Worm (Caenorhabditis elegans) whole organism, L2 larva: ENCODE data around the gene lgc-38.

Experiments used
- Y55F3AM.14 ChIP-seq: fragments of 200-800 bp; sonication (Bioruptor generic); optimal IDR thresholded peaks from 2 replicates; lab custom pipeline; 2018; ENCODE audit warnings: mild to moderate bottlenecking, missing genetic modification characterization, missing compliant biosample characterization
- blmp-1 ChIP-seq: sonication (generic microtip); optimal IDR thresholded peaks from 2 replicates; lab custom pipeline; 2017; ENCODE audit warnings: missing genetic modification characterization, mild to moderate bottlenecking, missing compliant biosample characterization, antibody characterized with exemption, moderate library complexity; ENCODE audit not compliant: insufficient read depth
- ceh-82 ChIP-seq: fragments of 150-350 bp; optimal IDR thresholded peaks from 2 replicates; lab custom pipeline; 2014; ENCODE audit warnings: missing biosample characterization, missing genetic modification characterization
- elt-1 ChIP-seq: fragments of 150-350 bp; optimal IDR thresholded peaks from 2 replicates; lab custom pipeline; 2014; ENCODE audit warnings: missing biosample characterization, missing genetic modification characterization
- fos-1 ChIP-seq: fragments of 150-350 bp; optimal IDR thresholded peaks from 2 replicates; lab custom pipeline; 2014; ENCODE audit warnings: missing biosample characterization, missing genetic modification characterization
- lsy-2 ChIP-seq, 2 experiments: fragments of 150-350 bp in 1 of 2; sonication (generic microtip) in 1 of 2; optimal IDR thresholded peaks; 2 replicates each; lab custom pipeline; 2014 to 2017; ENCODE audit warnings: missing biosample characterization in 2 of 2, missing genetic modification characterization in 2 of 2
- mab-5 ChIP-seq: fragments of 150-350 bp; optimal IDR thresholded peaks from 2 replicates; lab custom pipeline; 2014; ENCODE audit warnings: missing biosample characterization, missing genetic modification characterization
- mdl-1 ChIP-seq, 2 experiments: fragments of 150-350 bp in 1 of 2; sonication (generic microtip) in 1 of 2; optimal IDR thresholded peaks; 2 replicates each; lab custom pipeline; 2017; ENCODE audit warnings: missing biosample characterization in 2 of 2, missing genetic modification characterization in 2 of 2
- nhr-12 ChIP-seq: fragments of 150-350 bp; optimal IDR thresholded peaks from 2 replicates; lab custom pipeline; 2014; ENCODE audit warnings: missing biosample characterization, missing genetic modification characterization
- nhr-23 ChIP-seq: fragments of 150-350 bp; optimal IDR thresholded peaks from 2 replicates; lab custom pipeline; 2014; ENCODE audit warnings: missing biosample characterization, missing genetic modification reagents, missing genetic modification characterization
- unc-55 ChIP-seq: fragments of 150-350 bp; sonication (generic microtip); optimal IDR thresholded peaks from 3 replicates; lab custom pipeline; 2014; ENCODE audit warnings: missing biosample characterization, missing genetic modification reagents, missing genetic modification characterization
- unc-62 ChIP-seq: fragments of 150-350 bp; optimal IDR thresholded peaks from 2 replicates; lab custom pipeline; 2014; ENCODE audit warnings: missing biosample characterization, missing genetic modification reagents, missing genetic modification characterization
- ztf-4 ChIP-seq: fragments of 150-350 bp; optimal IDR thresholded peaks from 2 replicates; lab custom pipeline; 2014; ENCODE audit warnings: missing biosample characterization, missing genetic modification characterization

- TF ChIP-seq nhr-12 (tag; lab: Kevin White, UChicago) (no peak), ztf-4 (tag; lab: Kevin White, UChicago) (no peak), mdl-1 (tag; optimal IDR thresholded peaks at IDR 0.05; lab: Kevin White, UChicago) (no peak), nhr-23 (tag; lab: Kevin White, UChicago) (no peak), blmp-1 (tag; lab: Kevin White, UChicago) (no peak), ceh-82 (no peak), elt-1 (no peak), unc-55 (GFP tag; lab: Kevin White, UChicago) (no peak), lsy-2 (tag; optimal IDR thresholded peaks at IDR 0.05; lab: Kevin White, UChicago) (no peak), mab-5 (tag; lab: Kevin White, UChicago) (no peak), unc-62 (GFP tag; lab: Kevin White, UChicago) (no peak), fos-1 (no peak), Y55F3AM.14 (no peak)
Measured at ce11 chrIII:6993179-6993578, 15.8 kb upstream of the lgc-38 start.
